Worm (Caenorhabditis elegans) whole organism, late embryonic: ENCODE data around the gene F48F7.6.

ENCODE experiments used
- ceh-18 ChIP-seq: sonication (generic microtip); optimal IDR thresholded peaks from 2 replicates; lab custom pipeline; 2016; ENCODE audit warnings: missing genetic modification characterization, missing compliant biosample characterization
- elt-2 ChIP-seq: sonication (generic microtip); optimal IDR thresholded peaks from 2 replicates; lab custom pipeline; 2016; ENCODE audit warnings: missing genetic modification reagents, missing genetic modification characterization, missing compliant biosample characterization
- pha-4 ChIP-seq: fragments of 150-350 bp; optimal IDR thresholded peaks from 2 replicates; lab custom pipeline; 2018; ENCODE audit warnings: missing biosample characterization, missing genetic modification reagents, missing genetic modification characterization
- pqm-1 ChIP-seq: sonication (generic microtip); optimal IDR thresholded peaks from 2 replicates; lab custom pipeline; 2016; ENCODE audit warnings: missing genetic modification characterization, missing compliant biosample characterization
- ref-2 ChIP-seq: sonication (generic microtip); optimal IDR thresholded peaks from 2 replicates; lab custom pipeline; 2016; ENCODE audit warnings: missing genetic modification characterization, missing compliant biosample characterization
- unc-3 ChIP-seq, 2 experiments: fragments of 200-800 bp in 1 of 2; sonication (Bioruptor generic) in 1 of 2; sonication (generic microtip) in 1 of 2; conservative IDR thresholded peaks in 1 of 2; optimal IDR thresholded peaks in 1 of 2; 2 replicates each; pipeline versions ENCODE4 v1.3.6 to Lab custom; 2016 to 2022; ENCODE audit warnings: missing compliant biosample characterization in 2 of 2, missing genetic modification characterization in 2 of 2, missing genetic modification reagents in 1 of 2
- unc-86 ChIP-seq: sonication (generic microtip); optimal IDR thresholded peaks from 2 replicates; lab custom pipeline; 2016; ENCODE audit warnings: missing genetic modification characterization, missing compliant biosample characterization

DNA sequence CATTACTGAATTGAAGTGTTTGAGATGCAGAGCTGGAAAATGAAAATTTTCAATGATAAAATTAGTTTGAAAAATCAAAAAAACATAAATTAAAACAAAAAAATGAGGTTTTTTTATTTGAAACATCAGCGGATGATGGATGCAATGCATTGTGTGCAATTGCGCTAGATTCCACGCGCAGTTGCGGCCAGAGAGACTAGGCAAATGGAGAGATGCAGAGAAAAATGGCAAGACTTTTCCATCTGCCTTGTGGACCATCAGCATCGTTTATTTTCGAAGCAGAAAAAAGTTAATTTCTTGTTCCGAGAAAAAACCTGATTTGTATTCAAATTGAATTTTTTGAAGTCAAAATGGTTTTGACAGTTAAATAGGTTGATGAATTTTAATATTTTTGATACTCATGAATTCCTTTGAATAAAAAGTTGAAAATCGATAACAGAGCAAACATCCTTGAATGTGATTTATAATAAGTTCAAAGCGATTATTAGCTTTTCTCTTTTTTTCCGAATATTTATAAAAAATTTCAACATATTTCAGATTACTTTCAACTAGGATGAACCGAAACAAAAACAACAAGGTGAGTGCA lies 18.3 kb downstream of the F48F7.6 start, which contains the start of the genes C31E10.5 and C31E10.6:
- no peak for TF ChIP-seq ceh-18 (tag; lab: Kevin White, UChicago)
- TF ChIP-seq pqm-1 (tag; lab: Kevin White, UChicago): no peak
- no peak for TF ChIP-seq ref-2 (tag; lab: Kevin White, UChicago)
- no peak for TF ChIP-seq unc-3 (GFP tag; conservative IDR thresholded peaks at IDR 0.05; lab: Robert Waterston, UW)
- TF ChIP-seq unc-3 (tag; optimal IDR thresholded peaks at IDR 0.05; lab: Kevin White, UChicago): no peak
- TF ChIP-seq pha-4: no peak
- no peak for TF ChIP-seq unc-86 (tag; lab: Kevin White, UChicago)
- peak; percentile 62 for TF ChIP-seq elt-2 (tag; lab: Kevin White, UChicago)
